Worm (Caenorhabditis elegans) whole organism, late embryonic: ENCODE measurements around the gene glb-29.

Experiments used
- F13H6.1 ChIP-seq: sonication (generic microtip); optimal IDR thresholded peaks from 2 replicates; lab custom pipeline; 2016; ENCODE audit warnings: missing genetic modification characterization, missing compliant biosample characterization
- K02D7.2 ChIP-seq: sonication (generic microtip); optimal IDR thresholded peaks from 2 replicates; lab custom pipeline; 2017; ENCODE audit warnings: mild to moderate bottlenecking, missing genetic modification characterization, missing compliant biosample characterization
- K09A11.1 ChIP-seq: sonication (generic microtip); optimal IDR thresholded peaks from 2 replicates; lab custom pipeline; 2017; ENCODE audit warnings: antibody characterized with exemption, mild to moderate bottlenecking, missing genetic modification characterization, missing compliant biosample characterization; ENCODE audit not compliant: insufficient read depth
- T23F11.4 ChIP-seq: fragments of 200-800 bp; sonication (Bioruptor generic); optimal IDR thresholded peaks from 2 replicates; lab custom pipeline; 2018; ENCODE audit warnings: mild to moderate bottlenecking, missing genetic modification characterization, missing compliant biosample characterization
- Y22D7AL.16 ChIP-seq: sonication (generic microtip); optimal IDR thresholded peaks from 2 replicates; lab custom pipeline; 2016; ENCODE audit warnings: missing genetic modification characterization, missing compliant biosample characterization
- ahr-1 ChIP-seq: sonication (generic microtip); optimal IDR thresholded peaks from 2 replicates; lab custom pipeline; 2016; ENCODE audit warnings: missing genetic modification characterization, missing compliant biosample characterization
- ceh-14 ChIP-seq: sonication (generic microtip); optimal IDR thresholded peaks from 2 replicates; lab custom pipeline; 2016; ENCODE audit warnings: missing genotype, missing genetic modification characterization, missing compliant biosample characterization
- ceh-18 ChIP-seq: sonication (generic microtip); optimal IDR thresholded peaks from 2 replicates; lab custom pipeline; 2016; ENCODE audit warnings: missing genetic modification characterization, missing compliant biosample characterization
- ceh-22 ChIP-seq: sonication (generic microtip); optimal IDR thresholded peaks from 2 replicates; lab custom pipeline; 2017; ENCODE audit warnings: missing biosample characterization, missing genetic modification characterization
- ceh-31 ChIP-seq: sonication (generic microtip); optimal IDR thresholded peaks from 2 replicates; lab custom pipeline; 2016; ENCODE audit warnings: missing genetic modification characterization, missing compliant biosample characterization
- ceh-34 ChIP-seq: sonication (generic microtip); optimal IDR thresholded peaks from 2 replicates; lab custom pipeline; 2016; ENCODE audit warnings: mild to moderate bottlenecking, missing genetic modification characterization, missing compliant biosample characterization
- ceh-45 ChIP-seq: fragments of 200-800 bp; sonication (Bioruptor generic); IDR thresholded peaks from 2 replicates; pipeline ENCODE4 v1.3.6; 2022; ENCODE audit warnings: missing genetic modification reagents, missing genetic modification characterization, missing compliant biosample characterization
- ceh-48 ChIP-seq: sonication (generic microtip); optimal IDR thresholded peaks from 2 replicates; lab custom pipeline; 2016; ENCODE audit warnings: missing genetic modification characterization, inconsistent platforms, missing compliant biosample characterization
- ceh-6 ChIP-seq: fragments of 200-800 bp; sonication (Bioruptor generic); optimal IDR thresholded peaks from 2 replicates; lab custom pipeline; 2018; ENCODE audit warnings: mild to moderate bottlenecking, missing genetic modification characterization, missing compliant biosample characterization
- dmd-4 ChIP-seq: sonication (generic microtip); optimal IDR thresholded peaks from 2 replicates; lab custom pipeline; 2016; ENCODE audit warnings: borderline replicate concordance, missing genetic modification characterization, missing compliant biosample characterization
- dve-1 ChIP-seq: sonication (generic microtip); optimal IDR thresholded peaks from 2 replicates; lab custom pipeline; 2017; ENCODE audit warnings: antibody characterized with exemption, mild to moderate bottlenecking, missing genetic modification characterization, missing compliant biosample characterization
- ets-4 ChIP-seq: sonication (generic microtip); optimal IDR thresholded peaks from 2 replicates; lab custom pipeline; 2016; ENCODE audit warnings: missing genetic modification characterization, missing compliant biosample characterization
- fkh-10 ChIP-seq: fragments of 150-350 bp; optimal IDR thresholded peaks from 2 replicates; lab custom pipeline; 2014; ENCODE audit warnings: missing biosample characterization, missing genetic modification reagents, missing genetic modification characterization
- fkh-6 ChIP-seq: sonication (generic microtip); optimal IDR thresholded peaks from 2 replicates; lab custom pipeline; 2016; ENCODE audit warnings: missing genetic modification characterization, missing compliant biosample characterization
- hlh-13 ChIP-seq: fragments of 200-800 bp; sonication (Bioruptor generic); optimal IDR thresholded peaks from 2 replicates; lab custom pipeline; 2018; ENCODE audit warnings: mild to moderate bottlenecking, missing genetic modification characterization, missing compliant biosample characterization
- hlh-15 ChIP-seq: sonication (generic microtip); optimal IDR thresholded peaks from 2 replicates; lab custom pipeline; 2016; ENCODE audit warnings: missing genetic modification characterization, missing compliant biosample characterization
- hlh-8 ChIP-seq: sonication (generic microtip); optimal IDR thresholded peaks from 2 replicates; lab custom pipeline; 2016; ENCODE audit warnings: missing genotype, missing genetic modification characterization, missing compliant biosample characterization
- lin-11 ChIP-seq: fragments of 200-800 bp; sonication (Bioruptor generic); optimal IDR thresholded peaks from 2 replicates; lab custom pipeline; 2018; ENCODE audit warnings: mild to moderate bottlenecking, missing genetic modification characterization, missing compliant biosample characterization
- madf-2 ChIP-seq: sonication (generic microtip); optimal IDR thresholded peaks from 2 replicates; lab custom pipeline; 2017; ENCODE audit warnings: missing genetic modification characterization, missing compliant biosample characterization
- mec-3 ChIP-seq: sonication (generic microtip); optimal IDR thresholded peaks from 2 replicates; lab custom pipeline; 2016; ENCODE audit warnings: borderline replicate concordance, missing genetic modification characterization, missing compliant biosample characterization
- nfya-1 ChIP-seq: sonication (generic microtip); optimal IDR thresholded peaks from 2 replicates; lab custom pipeline; 2017; ENCODE audit warnings: missing genetic modification characterization, mild to moderate bottlenecking, missing compliant biosample characterization, antibody characterized with exemption, moderate library complexity
- nhr-11 ChIP-seq: fragments of 150-350 bp; optimal IDR thresholded peaks from 2 replicates; lab custom pipeline; 2014; ENCODE audit warnings: missing biosample characterization, missing genetic modification characterization
- nhr-232 ChIP-seq: sonication (generic microtip); optimal IDR thresholded peaks from 2 replicates; lab custom pipeline; 2016; ENCODE audit warnings: missing genetic modification characterization, missing compliant biosample characterization
- npax-4 ChIP-seq: sonication (generic microtip); optimal IDR thresholded peaks from 2 replicates; lab custom pipeline; 2016; ENCODE audit warnings: missing genetic modification characterization, missing compliant biosample characterization
- odd-2 ChIP-seq: sonication (generic microtip); optimal IDR thresholded peaks from 2 replicates; lab custom pipeline; 2017; ENCODE audit warnings: antibody characterized with exemption, mild to moderate bottlenecking, missing genetic modification characterization, missing compliant biosample characterization
- pha-4 ChIP-seq: fragments of 150-350 bp; optimal IDR thresholded peaks from 2 replicates; lab custom pipeline; 2018; ENCODE audit warnings: missing biosample characterization, missing genetic modification reagents, missing genetic modification characterization
- pqm-1 ChIP-seq: sonication (generic microtip); optimal IDR thresholded peaks from 2 replicates; lab custom pipeline; 2016; ENCODE audit warnings: missing genetic modification characterization, missing compliant biosample characterization
- pros-1 ChIP-seq: fragments of 150-350 bp; optimal IDR thresholded peaks from 2 replicates; lab custom pipeline; 2014; ENCODE audit warnings: missing biosample characterization, missing genetic modification reagents, missing genetic modification characterization
- rnt-1 ChIP-seq: sonication (generic microtip); optimal IDR thresholded peaks from 2 replicates; lab custom pipeline; 2016; ENCODE audit warnings: missing genetic modification characterization, missing compliant biosample characterization
- sdc-2 ChIP-seq: sonication (generic microtip); optimal IDR thresholded peaks from 2 replicates; lab custom pipeline; 2016; ENCODE audit warnings: missing genotype, missing genetic modification characterization, missing compliant biosample characterization
- sox-2 ChIP-seq: fragments of 200-800 bp; sonication (Bioruptor generic); IDR thresholded peaks from 2 replicates; pipeline ENCODE4 v1.3.6; 2022; ENCODE audit warnings: missing genetic modification reagents, missing genetic modification characterization, missing compliant biosample characterization
- sox-4 ChIP-seq: sonication (generic microtip); optimal IDR thresholded peaks from 2 replicates; lab custom pipeline; 2017; ENCODE audit warnings: mild to moderate bottlenecking, missing genetic modification characterization, inconsistent platforms, missing compliant biosample characterization
- tbx-2 ChIP-seq: sonication (generic microtip); optimal IDR thresholded peaks from 2 replicates; lab custom pipeline; 2016; ENCODE audit warnings: missing genetic modification characterization, missing compliant biosample characterization
- tbx-7 ChIP-seq: sonication (generic microtip); optimal IDR thresholded peaks from 2 replicates; lab custom pipeline; 2016; ENCODE audit warnings: missing genotype, missing genetic modification characterization, missing compliant biosample characterization
- ttx-3 ChIP-seq: sonication (generic microtip); optimal IDR thresholded peaks from 2 replicates; lab custom pipeline; 2016; ENCODE audit warnings: missing genetic modification reagents, missing genetic modification characterization, missing compliant biosample characterization
- unc-3 ChIP-seq, 2 experiments: fragments of 200-800 bp in 1 of 2; sonication (Bioruptor generic) in 1 of 2; sonication (generic microtip) in 1 of 2; conservative IDR thresholded peaks in 1 of 2; optimal IDR thresholded peaks in 1 of 2; 2 replicates each; pipeline versions ENCODE4 v1.3.6 to Lab custom; 2016 to 2022; ENCODE audit warnings: missing compliant biosample characterization in 2 of 2, missing genetic modification characterization in 2 of 2, missing genetic modification reagents in 1 of 2
- unc-42 ChIP-seq: sonication (generic microtip); optimal IDR thresholded peaks from 2 replicates; lab custom pipeline; 2016; ENCODE audit warnings: missing genotype, missing genetic modification characterization, missing compliant biosample characterization
- unc-55 ChIP-seq: sonication (generic microtip); optimal IDR thresholded peaks from 2 replicates; lab custom pipeline; 2017; ENCODE audit warnings: missing biosample characterization, missing genetic modification reagents, missing genetic modification characterization

The glb-29 gene

DNA sequence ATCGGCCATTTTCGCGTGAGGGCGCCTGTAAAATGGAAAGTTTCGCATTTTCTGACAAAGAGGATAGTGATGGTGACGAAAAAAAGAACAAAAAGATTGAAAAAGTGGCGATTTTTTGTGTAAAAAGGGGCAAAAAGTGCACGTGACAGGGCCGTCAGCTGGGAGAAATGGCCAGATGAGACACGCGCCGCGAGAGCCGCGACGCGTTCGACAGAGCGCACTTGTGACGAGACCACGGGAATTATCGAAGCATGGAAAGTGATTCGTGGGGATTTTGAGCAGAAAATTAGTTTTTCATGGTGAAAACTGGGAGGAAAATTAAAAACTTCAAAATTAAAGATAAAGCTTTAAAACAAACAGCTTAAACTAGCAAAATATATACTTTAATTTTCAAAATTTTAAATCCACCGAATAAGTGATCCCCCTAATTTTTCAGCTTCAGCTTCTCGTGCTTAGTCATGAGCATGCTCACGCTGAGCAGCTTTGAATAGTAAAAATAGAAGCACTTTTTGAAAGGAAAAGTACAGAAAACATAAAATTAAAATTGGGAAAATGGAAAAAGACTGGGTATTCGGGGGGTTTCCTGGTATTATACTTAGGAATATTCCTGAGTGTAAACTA is 41.3 kb upstream of the glb-29 start, which contains the start of gene W03C9.5 (continued):
- TF ChIP-seq nhr-11 (no peak), mec-3 (tag; lab: Kevin White, UChicago) (peak; percentile 97), hlh-15 (peak; percentile 76), ceh-34 (tag; lab: Kevin White, UChicago) (peak; percentile 98), tbx-2 (peak; percentile 99), fkh-10 (GFP tag; lab: Kevin White, UChicago) (no peak), ceh-45 (GFP tag; lab: Robert Waterston, UW) (no peak), hlh-13 (GFP tag; lab: Kevin White, UChicago) (peak; percentile 58), T23F11.4 (GFP tag; lab: Kevin White, UChicago) (peak; percentile 62), tbx-7 (tag; lab: Kevin White, UChicago) (peak; percentile 97), rnt-1 (tag; lab: Kevin White, UChicago) (peak; percentile 99), ceh-31 (tag; lab: Kevin White, UChicago) (peak; percentile 100), madf-2 (tag; lab: Kevin White, UChicago) (peak; percentile 86), sox-4 (tag; lab: Kevin White, UChicago) (peak; percentile 70), ets-4 (tag; lab: Kevin White, UChicago) (peak; percentile 96), ceh-14 (peak; percentile 98), ceh-48 (tag; lab: Kevin White, UChicago) (peak; percentile 28), dmd-4 (peak; percentile 97), lin-11 (tag; lab: Kevin White, UChicago) (peak; percentile 39), hlh-8 (tag; lab: Kevin White, UChicago) (peak; percentile 97), sox-2 (GFP tag; lab: Robert Waterston, UW) (0 out of 2 replicates have a peak, but pooled peaks have one; percentile 18)

DNA sequence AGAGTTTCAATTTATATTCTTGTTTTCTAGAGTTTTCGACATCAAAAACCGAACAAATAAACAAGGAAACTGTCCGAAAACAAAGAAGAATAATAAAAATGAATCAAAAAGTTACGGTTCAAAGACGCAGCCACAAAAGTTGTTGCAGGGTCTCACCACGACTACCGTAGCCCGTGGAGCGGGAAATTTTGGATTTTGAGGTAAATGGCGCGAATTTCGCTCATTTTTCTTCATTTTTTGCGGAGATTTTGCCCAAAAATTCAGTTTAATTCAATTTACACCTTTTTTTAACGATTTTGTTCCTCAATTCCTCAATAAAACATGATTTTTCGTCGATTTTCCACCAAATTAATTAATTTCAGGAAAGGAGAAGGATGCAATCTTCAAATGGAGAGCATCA is 40.6 kb upstream of the glb-29 start, which contains the start of gene mex-1:
mex-1 (plus strand) TSS at position 363 of the 400 bp plus-strand sequence.
- TF ChIP-seq mec-3 (tag; lab: Kevin White, UChicago) (no peak), Y22D7AL.16 (tag; lab: Kevin White, UChicago) (no peak), ahr-1 (no peak), pros-1 (tag; lab: Kevin White, UChicago) (no peak), pqm-1 (tag; lab: Kevin White, UChicago) (no peak), nhr-232 (no peak), pha-4 (no peak)

DNA sequence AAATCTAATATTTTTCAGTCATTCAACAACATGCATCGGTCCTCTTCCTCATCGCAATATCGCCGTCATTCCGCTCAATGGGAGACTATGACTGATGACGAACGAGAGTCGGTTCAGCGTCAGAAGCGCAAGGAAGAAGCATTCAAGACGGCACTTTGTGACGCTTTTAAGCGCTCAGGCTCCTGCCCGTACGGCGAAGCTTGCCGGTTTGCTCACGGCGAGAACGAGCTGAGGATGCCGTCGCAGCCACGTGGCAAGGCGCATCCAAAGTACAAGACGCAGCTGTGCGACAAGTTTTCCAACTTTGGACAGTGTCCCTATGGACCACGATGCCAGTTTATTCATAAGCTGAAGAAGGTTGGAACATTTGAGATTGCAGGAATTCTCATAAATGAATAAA is 39.8 kb upstream of the glb-29 start:
- TF ChIP-seq hlh-13 (GFP tag; lab: Kevin White, UChicago) (no peak), unc-55 (no peak)

DNA sequence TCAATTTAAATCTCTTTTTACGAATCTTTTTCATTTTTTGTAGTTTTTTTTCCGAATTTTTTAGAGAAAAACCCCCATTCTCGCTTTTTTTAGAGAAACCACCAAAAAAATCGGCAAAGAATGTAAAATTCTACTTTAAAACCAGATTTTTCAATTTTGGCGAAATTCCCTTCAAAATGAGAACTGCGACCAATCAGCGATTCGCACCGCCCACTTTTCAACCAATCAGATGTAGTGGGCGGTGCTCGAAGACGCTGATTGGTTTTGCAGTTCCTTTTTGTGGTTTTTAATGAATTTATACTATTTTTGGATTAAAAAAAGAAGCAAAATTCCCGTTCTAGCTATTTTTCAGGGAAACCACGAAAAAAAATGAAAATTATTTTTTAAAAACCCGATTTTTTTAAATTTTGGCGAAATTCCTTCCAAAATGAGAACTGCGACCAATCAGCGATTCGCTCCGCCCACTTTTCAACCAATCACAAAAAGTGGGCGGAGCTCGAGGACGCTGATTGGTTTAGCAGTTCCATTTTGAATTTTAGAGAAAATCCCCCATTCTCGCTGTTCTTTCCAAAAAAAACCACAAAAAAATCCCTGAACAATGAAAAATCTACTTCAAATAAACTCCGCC is 37.7 kb upstream of the glb-29 start:
- TF ChIP-seq fkh-6 (tag; lab: Kevin White, UChicago) (no peak), ets-4 (tag; lab: Kevin White, UChicago) (no peak), odd-2 (tag; lab: Kevin White, UChicago) (no peak), K09A11.1 (no peak), nfya-1 (tag; lab: Kevin White, UChicago) (peak; percentile 70), ttx-3 (tag; lab: Kevin White, UChicago) (no peak)

DNA sequence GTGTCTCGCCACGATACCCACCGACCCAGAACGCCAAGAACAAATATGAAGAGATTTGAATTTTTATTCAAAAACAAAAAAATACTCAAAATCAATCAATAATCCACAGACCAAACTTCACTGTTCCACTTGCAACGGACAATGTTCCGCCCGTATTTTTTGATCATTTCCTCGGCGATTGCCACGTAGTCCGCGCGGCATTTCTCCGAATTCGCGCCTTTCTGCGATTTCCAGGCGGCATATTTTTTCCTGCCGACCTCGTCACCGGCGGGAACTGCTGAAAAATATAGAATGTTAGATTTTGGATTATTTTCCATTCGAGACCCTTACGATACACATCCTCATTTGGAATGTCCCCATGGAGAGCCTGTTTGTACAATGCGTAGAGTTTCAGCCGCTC is 36.6 kb upstream of the glb-29 start:
- TF ChIP-seq ceh-18 (tag; lab: Kevin White, UChicago) (no peak), sdc-2 (tag; lab: Kevin White, UChicago) (no peak), sox-4 (tag; lab: Kevin White, UChicago) (no peak), unc-3 (GFP tag; conservative IDR thresholded peaks at IDR 0.05; lab: Robert Waterston, UW) (no peak), unc-3 (tag; optimal IDR thresholded peaks at IDR 0.05; lab: Kevin White, UChicago) (no peak), npax-4 (tag; lab: Kevin White, UChicago) (no peak), unc-55 (no peak), ceh-34 (tag; lab: Kevin White, UChicago) (no peak), dve-1 (no peak), ceh-22 (tag; lab: Kevin White, UChicago) (no peak), fkh-10 (GFP tag; lab: Kevin White, UChicago) (no peak), K02D7.2 (no peak), mec-3 (tag; lab: Kevin White, UChicago) (no peak), unc-42 (no peak), ahr-1 (no peak), ceh-6 (GFP tag; lab: Kevin White, UChicago) (no peak), ceh-48 (tag; lab: Kevin White, UChicago) (no peak), F13H6.1 (tag; lab: Kevin White, UChicago) (no peak), K09A11.1 (no peak)
